Worm (Caenorhabditis elegans) whole organism, midembryonic: ENCODE results near the gene T02H6.9.

Source experiments
- T22C8.4 ChIP-seq: fragments of 200-800 bp; sonication (Bioruptor generic); IDR thresholded peaks from 2 replicates; pipeline ENCODE4 v1.3.6; 2022; ENCODE audit warnings: missing genetic modification characterization, missing compliant biosample characterization
- cog-1 ChIP-seq: sonication (generic microtip); optimal IDR thresholded peaks from 2 replicates; lab custom pipeline; 2016; ENCODE audit warnings: missing genetic modification characterization, missing compliant biosample characterization
- flt-1 ChIP-seq: fragments of 200-800 bp; sonication (Bioruptor generic); IDR thresholded peaks from 2 replicates; pipeline ENCODE4 v1.3.6; 2022; ENCODE audit warnings: missing genetic modification characterization, missing compliant biosample characterization
- klf-2 ChIP-seq: fragments of 200-800 bp; sonication (Bioruptor generic); conservative IDR thresholded peaks from 2 replicates; pipeline ENCODE4 v1.3.6; 2022; ENCODE audit warnings: missing genetic modification reagents, missing genetic modification characterization, missing compliant biosample characterization
- ref-1 ChIP-seq: fragments of 200-800 bp; sonication (Bioruptor generic); conservative IDR thresholded peaks from 2 replicates; pipeline ENCODE4 v1.3.6; 2022; ENCODE audit warnings: missing genetic modification reagents, missing genetic modification characterization, missing compliant biosample characterization
- tab-1 ChIP-seq: fragments of 200-800 bp; sonication (Bioruptor generic); IDR thresholded peaks from 2 replicates; pipeline ENCODE4 v1.3.6; 2022; ENCODE audit warnings: missing genetic modification characterization, missing compliant biosample characterization
- ztf-23 ChIP-seq: fragments of 200-800 bp; sonication (Bioruptor generic); IDR thresholded peaks from 2 replicates; pipeline ENCODE4 v1.3.6; 2022; ENCODE audit warnings: missing genetic modification reagents, missing genetic modification characterization, missing compliant biosample characterization
- ztf-29 ChIP-seq: fragments of 200-800 bp; sonication (Bioruptor generic); IDR thresholded peaks from 2 replicates; pipeline ENCODE4 v1.3.6; 2022; ENCODE audit warnings: missing genetic modification reagents, missing genetic modification characterization, missing compliant biosample characterization

- TF ChIP-seq ref-1 (no peak), ztf-29 (GFP tag; lab: Robert Waterston, UW) (no peak), tab-1 (GFP tag; lab: Robert Waterston, UW) (no peak), ztf-23 (GFP tag; lab: Robert Waterston, UW) (no peak), flt-1 (no peak), T22C8.4 (GFP tag; lab: Robert Waterston, UW) (no peak), klf-2 (GFP tag; lab: Robert Waterston, UW) (no peak), cog-1 (tag; lab: Kevin White, UChicago) (no peak)
Observed at ce11 chrII:661696-662095, 17.0 kb upstream of the T02H6.9 start, which contains the start of gene sri-45.
